Worm (Caenorhabditis elegans) whole organism, L4 larva: ENCODE data around the gene pan-1.

Source experiments
- Y105C5A.15 ChIP-seq: fragments of 200-800 bp; sonication (Bioruptor generic); IDR thresholded peaks from 2 replicates; pipeline ENCODE4 v1.3.6; 2022; ENCODE audit warnings: missing genetic modification characterization, missing compliant biosample characterization
- ceh-20 ChIP-seq: fragments of 200-800 bp; sonication (Bioruptor generic); IDR thresholded peaks from 2 replicates; pipeline ENCODE4 v1.3.6; 2022; ENCODE audit warnings: missing genetic modification reagents, missing genetic modification characterization, missing compliant biosample characterization
- ceh-32 ChIP-seq: sonication (generic microtip); optimal IDR thresholded peaks from 2 replicates; lab custom pipeline; 2016; ENCODE audit warnings: mild to moderate bottlenecking, missing genetic modification characterization, missing compliant biosample characterization; ENCODE audit not compliant: poor library complexity
- ceh-44 ChIP-seq: fragments of 200-800 bp; sonication (Bioruptor generic); IDR thresholded peaks from 2 replicates; pipeline ENCODE4 v1.3.6; 2022; ENCODE audit warnings: missing genetic modification reagents, missing genetic modification characterization, missing compliant biosample characterization
- ceh-62 ChIP-seq: sonication (generic microtip); optimal IDR thresholded peaks from 2 replicates; lab custom pipeline; 2017; ENCODE audit warnings: missing biosample characterization, missing genetic modification characterization
- ceh-82 ChIP-seq: sonication (generic microtip); optimal IDR thresholded peaks from 2 replicates; lab custom pipeline; 2017; ENCODE audit warnings: missing biosample characterization, missing genetic modification characterization
- ces-1 ChIP-seq: fragments of 150-350 bp; sonication (generic microtip); optimal IDR thresholded peaks from 4 replicates; lab custom pipeline; 2014; ENCODE audit warnings: missing biosample characterization, missing genetic modification reagents, missing genetic modification characterization
- daf-12 ChIP-seq: fragments of 150-350 bp; optimal IDR thresholded peaks from 2 replicates; lab custom pipeline; 2014; ENCODE audit warnings: missing biosample characterization, missing genetic modification reagents, missing genetic modification characterization
- daf-19 ChIP-seq: fragments of 200-800 bp; sonication (Bioruptor generic); conservative IDR thresholded peaks from 2 replicates; pipeline ENCODE4 v1.3.6; 2022; ENCODE audit warnings: missing genetic modification characterization, missing compliant biosample characterization
- dmd-6 ChIP-seq: fragments of 200-800 bp; sonication (Bioruptor generic); IDR thresholded peaks from 2 replicates; pipeline ENCODE4 v1.3.6; 2022; ENCODE audit warnings: missing genetic modification reagents, missing genetic modification characterization, missing compliant biosample characterization
- dmd-8 ChIP-seq: fragments of 200-800 bp; sonication (Bioruptor generic); IDR thresholded peaks from 2 replicates; pipeline ENCODE4 v1.3.6; 2022; ENCODE audit warnings: missing genetic modification characterization, missing compliant biosample characterization
- dpl-1 ChIP-seq: fragments of 150-350 bp; optimal IDR thresholded peaks from 2 replicates; lab custom pipeline; 2014; ENCODE audit warnings: missing biosample characterization, missing genetic modification reagents, missing genetic modification characterization
- hlh-11 ChIP-seq: fragments of 200-800 bp; sonication (Bioruptor generic); optimal IDR thresholded peaks from 2 replicates; lab custom pipeline; 2018; ENCODE audit warnings: mild to moderate bottlenecking, missing genetic modification characterization, missing compliant biosample characterization
- hmg-1.1 ChIP-seq: fragments of 200-800 bp; sonication (Bioruptor generic); IDR thresholded peaks from 2 replicates; pipeline ENCODE4 v1.3.6; 2022; ENCODE audit warnings: missing genetic modification reagents, missing genetic modification characterization, missing compliant biosample characterization
- jun-1 ChIP-seq: fragments of 150-350 bp; optimal IDR thresholded peaks from 2 replicates; lab custom pipeline; 2014; ENCODE audit warnings: missing biosample characterization, missing genetic modification reagents, missing genetic modification characterization
- lin-1 ChIP-seq: fragments of 200-800 bp; sonication (Bioruptor generic); IDR thresholded peaks from 2 replicates; pipeline ENCODE4 v1.3.6; 2022; ENCODE audit warnings: missing genetic modification reagents, missing genetic modification characterization, missing compliant biosample characterization
- lin-38 ChIP-seq: fragments of 200-800 bp; sonication (Bioruptor generic); IDR thresholded peaks from 2 replicates; pipeline ENCODE4 v1.3.6; 2022; ENCODE audit warnings: missing genetic modification reagents, missing genetic modification characterization, missing compliant biosample characterization
- lin-39 ChIP-seq: fragments of 150-350 bp; optimal IDR thresholded peaks from 2 replicates; lab custom pipeline; 2014; ENCODE audit warnings: missing biosample characterization, missing genetic modification reagents, missing genetic modification characterization
- lir-3 ChIP-seq: sonication (generic microtip); optimal IDR thresholded peaks from 2 replicates; lab custom pipeline; 2016; ENCODE audit warnings: mild to moderate bottlenecking, missing genetic modification characterization, missing compliant biosample characterization
- lsy-2 ChIP-seq, 2 experiments: fragments of 150-350 bp in 1 of 2; sonication (generic microtip) in 1 of 2; optimal IDR thresholded peaks; 2 replicates each; lab custom pipeline; 2014 to 2017; ENCODE audit warnings: missing biosample characterization in 2 of 2, missing genetic modification characterization in 2 of 2
- mes-2 ChIP-seq: sonication (generic microtip); optimal IDR thresholded peaks from 2 replicates; lab custom pipeline; 2016; ENCODE audit warnings: missing genotype, mild to moderate bottlenecking, missing genetic modification characterization, missing compliant biosample characterization; ENCODE audit not compliant: poor library complexity, severe bottlenecking
- nhr-237 ChIP-seq: sonication (generic microtip); optimal IDR thresholded peaks from 2 replicates; lab custom pipeline; 2017; ENCODE audit warnings: missing biosample characterization, missing genetic modification characterization
- nhr-25 ChIP-seq: sonication (generic microtip); optimal IDR thresholded peaks from 2 replicates; lab custom pipeline; 2017; ENCODE audit warnings: missing genetic modification characterization, mild to moderate bottlenecking, missing compliant biosample characterization, antibody characterized with exemption, moderate library complexity, borderline replicate concordance; ENCODE audit not compliant: insufficient read depth
- nhr-41 ChIP-seq: fragments of 200-800 bp; sonication (Bioruptor generic); IDR thresholded peaks from 2 replicates; pipeline ENCODE4 v1.3.6; 2022; ENCODE audit warnings: missing genetic modification reagents, missing genetic modification characterization, missing compliant biosample characterization
- nhr-42 ChIP-seq: fragments of 200-800 bp; sonication (Bioruptor generic); IDR thresholded peaks from 2 replicates; pipeline ENCODE4 v1.3.6; 2022; ENCODE audit warnings: missing genetic modification characterization, missing compliant biosample characterization
- nhr-6 ChIP-seq: fragments of 150-350 bp; optimal IDR thresholded peaks from 2 replicates; lab custom pipeline; 2014; ENCODE audit warnings: missing biosample characterization, missing genetic modification characterization
- pha-4 ChIP-seq, 2 experiments: fragments of 150-350 bp in 1 of 2; fragments of 200-800 bp in 1 of 2; sonication (Bioruptor generic) in 1 of 2; IDR thresholded peaks in 1 of 2; optimal IDR thresholded peaks in 1 of 2; 2 replicates each; pipeline versions ENCODE4 v1.3.6 to Lab custom; 2014 to 2022; ENCODE audit warnings: missing genetic modification characterization in 2 of 2, missing genetic modification reagents in 2 of 2, missing biosample characterization in 1 of 2, missing compliant biosample characterization in 1 of 2
- rbr-2 ChIP-seq: sonication (generic microtip); optimal IDR thresholded peaks from 2 replicates; lab custom pipeline; 2016; ENCODE audit warnings: missing genotype, missing genetic modification characterization, missing compliant biosample characterization
- snpc-1.2 ChIP-seq: fragments of 200-800 bp; sonication (Bioruptor generic); IDR thresholded peaks from 2 replicates; pipeline ENCODE4 v1.3.6; 2022; ENCODE audit warnings: missing genetic modification reagents, missing genetic modification characterization, missing compliant biosample characterization
- snpc-4 ChIP-seq: fragments of 150-350 bp; optimal IDR thresholded peaks from 2 replicates; lab custom pipeline; 2014; ENCODE audit warnings: missing biosample characterization, missing genetic modification characterization
- spr-1 ChIP-seq: sonication (generic microtip); optimal IDR thresholded peaks from 2 replicates; lab custom pipeline; 2016; ENCODE audit warnings: mild to moderate bottlenecking, missing genetic modification characterization, missing compliant biosample characterization
- unc-130 ChIP-seq: sonication (generic microtip); optimal IDR thresholded peaks from 2 replicates; lab custom pipeline; 2016; ENCODE audit warnings: missing genetic modification reagents, missing genetic modification characterization, missing compliant biosample characterization
- unc-62 ChIP-seq, 3 experiments: fragments of 150-350 bp in 1 of 3; sonication (generic microtip); optimal IDR thresholded peaks in 2 of 3; peaks in 1 of 3; 1 replicate in 1 of 3; 2 replicates in 2 of 3; lab custom pipeline; 2014 to 2017; ENCODE audit warnings: missing biosample characterization in 3 of 3, missing genetic modification characterization in 3 of 3, missing genetic modification reagents in 3 of 3, missing genotype in 1 of 3
- ztf-7 ChIP-seq: fragments of 150-350 bp; optimal IDR thresholded peaks from 2 replicates; lab custom pipeline; 2014; ENCODE audit warnings: missing biosample characterization, missing genetic modification characterization

pan-1 gene

DNA sequence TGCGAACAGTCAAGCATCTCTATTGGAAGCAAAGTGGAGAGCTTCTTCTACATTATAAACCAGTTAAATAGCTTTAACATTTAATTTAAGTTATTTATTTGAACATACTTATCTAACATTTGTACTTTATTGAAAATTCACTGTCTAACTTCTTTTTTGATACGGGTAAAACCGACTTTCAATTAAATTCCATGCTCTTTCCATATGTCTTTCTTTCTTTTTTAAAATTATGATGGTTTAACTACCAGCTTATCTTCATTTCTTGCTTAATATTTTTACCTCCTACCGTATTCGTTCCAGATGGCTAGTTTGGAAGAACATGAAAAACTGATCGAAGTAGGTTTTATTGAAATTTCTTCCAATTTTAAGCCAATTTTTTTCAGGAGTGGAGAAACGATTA, 19.0 kb downstream of the pan-1 start, which contains the start of gene F35G12.12:
TSS of gene F35G12.12 (plus strand) at position 301 of the 400 bp plus-strand sequence.
- TF ChIP-seq lin-1 (GFP tag; lab: Robert Waterston, UW) (no peak), nhr-237 (tag; lab: Kevin White, UChicago) (no peak), rbr-2 (tag; lab: Kevin White, UChicago) (no peak), lir-3 (no peak), mes-2 (no peak), ztf-7 (no peak), nhr-42 (GFP tag; lab: Robert Waterston, UW) (no peak), daf-12 (tag; lab: Kevin White, UChicago) (no peak), ces-1 (GFP tag; lab: Kevin White, UChicago) (no peak), ceh-32 (no peak), snpc-4 (tag; lab: Kevin White, UChicago) (no peak), nhr-25 (tag; lab: Kevin White, UChicago) (no peak)

ce11 chrIII:4584068-4584566, 21.6 kb downstream of the pan-1 start, which contains the start of gene F35G12.5:
TSS of gene F35G12.5 (plus strand) at chrIII:4584118.
- no peak for TF ChIP-seq nhr-41 (GFP tag; lab: Robert Waterston, UW)
- no peak for TF ChIP-seq lin-39 (tag; lab: Kevin White, UChicago)
- TF ChIP-seq daf-19 = no peak
- no peak for TF ChIP-seq spr-1 (tag; lab: Kevin White, UChicago)
- TF ChIP-seq dmd-8 = no peak

DNA sequence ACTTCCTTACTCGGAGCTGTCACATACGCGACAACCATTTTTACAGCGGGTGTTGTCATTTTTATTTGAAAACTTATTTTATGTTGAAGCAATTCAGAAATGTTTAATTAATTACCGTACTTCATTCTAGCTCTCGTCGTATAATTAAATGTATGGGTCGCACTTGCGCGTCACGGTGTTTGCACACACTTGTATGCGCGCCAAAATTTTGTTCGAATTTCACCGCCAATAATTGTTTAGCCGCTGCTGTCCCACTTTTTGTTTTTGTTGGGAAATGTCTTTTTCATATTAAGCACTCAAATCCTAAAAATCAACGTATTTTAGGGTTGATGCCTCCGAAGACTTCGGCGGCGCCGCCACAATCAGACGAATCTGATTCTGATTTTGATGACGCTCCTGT, 24.6 kb downstream of the pan-1 start, which contains the start of the genes F35G12.7 and smc-4:
TSS of gene F35G12.7 (minus strand) at position 154 of the 400 bp plus-strand sequence.
TSS of gene smc-4 (plus strand) at position 325 of the 400 bp plus-strand sequence.
- TF ChIP-seq daf-12 (tag; lab: Kevin White, UChicago) (no peak), ceh-62 (tag; lab: Kevin White, UChicago) (no peak), lsy-2 (tag; optimal IDR thresholded peaks at IDR 0.05; lab: Kevin White, UChicago) (peak; percentile 60 to 93), hlh-11 (tag; lab: Kevin White, UChicago) (peak; percentile 34), unc-130 (peak; percentile 56), hmg-1.1 (GFP tag; lab: Robert Waterston, UW) (peak; percentile 34; the same call in 1 of the 2 replicates), daf-19 (peak; percentile 58; the same call in 1 of the 2 replicates), snpc-1.2 (no peak), Y105C5A.15 (GFP tag; lab: Robert Waterston, UW) (no peak), nhr-6 (peak; percentile 19), mes-2 (peak; percentile 78), ceh-44 (GFP tag; lab: Robert Waterston, UW) (0 out of 2 replicates have a peak, but pooled peaks have one; percentile 30), pha-4 (GFP tag; IDR thresholded peaks at IDR 0.05; lab: Robert Waterston, UW) (no peak), pha-4 (tag; optimal IDR thresholded peaks at IDR 0.05; lab: Kevin White, UChicago) (no peak), dmd-6 (GFP tag; lab: Robert Waterston, UW) (peak; percentile 47; the same call in 1 of the 2 replicates), dpl-1 (peak; percentile 85), rbr-2 (tag; lab: Kevin White, UChicago) (peak; percentile 26), lin-38 (GFP tag; lab: Robert Waterston, UW) (peak; percentile 66), unc-62 (GFP tag; optimal IDR thresholded peaks at IDR 0.05 in 1 of 2; lab: Kevin White, UChicago) (peak in 1 of 2 experiments; percentile 86), unc-62 (tag; optimal IDR thresholded peaks at IDR 0.05; lab: Kevin White, UChicago) (no peak), jun-1 (tag; lab: Kevin White, UChicago) (no peak), ceh-82 (no peak), ceh-20 (GFP tag; lab: Robert Waterston, UW) (no peak)
